Worm (Caenorhabditis elegans) whole organism, L4/young adult: ENCODE measurements around the gene pdfr-1.

ENCODE experiments used
- W03F9.2 ChIP-seq: fragments of 150-350 bp; optimal IDR thresholded peaks from 2 replicates; lab custom pipeline; 2014; ENCODE audit warnings: missing biosample characterization, missing genetic modification characterization
- dao-5 ChIP-seq: sonication (generic microtip); optimal IDR thresholded peaks from 2 replicates; lab custom pipeline; 2016; ENCODE audit warnings: missing genotype, missing genetic modification characterization, moderate library complexity, missing compliant biosample characterization
- him-1 ChIP-seq: sonication (generic microtip); optimal IDR thresholded peaks from 2 replicates; lab custom pipeline; 2016; ENCODE audit warnings: missing genotype, missing genetic modification reagents, missing genetic modification characterization, missing compliant biosample characterization

DNA sequence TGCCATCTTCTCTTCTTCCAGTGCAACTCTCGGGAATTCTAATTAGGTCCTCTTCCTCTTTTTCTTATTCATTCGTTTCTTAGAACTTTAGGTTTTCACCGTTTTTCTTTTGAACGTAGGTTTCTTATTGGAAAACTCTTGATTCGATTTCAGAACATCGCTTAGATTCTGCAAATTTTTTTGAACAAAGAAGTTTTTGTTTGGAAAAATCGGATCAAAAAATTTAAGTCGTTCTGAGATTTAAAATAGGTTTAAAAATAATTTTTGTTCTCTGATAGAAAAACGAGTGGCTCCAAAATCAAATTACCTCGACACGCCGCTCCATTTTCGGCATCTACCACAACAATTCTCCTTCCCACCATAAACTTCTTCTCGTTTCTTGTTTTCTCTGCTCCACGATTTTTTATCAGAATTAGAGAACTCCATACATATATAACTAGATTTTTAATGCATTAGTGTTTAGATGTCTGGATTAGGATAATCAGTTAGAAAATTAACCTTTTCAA is 18.9 kb upstream of the pdfr-1 start:
- TF ChIP-seq dao-5 (tag; lab: Kevin White, UChicago) (no peak), him-1 (tag; lab: Kevin White, UChicago) (no peak), W03F9.2 (tag; lab: Kevin White, UChicago) (no peak)
